Worm (Caenorhabditis elegans): ENCODE measurements around the gene B0250.8.

The B0250.8 gene

DNA sequence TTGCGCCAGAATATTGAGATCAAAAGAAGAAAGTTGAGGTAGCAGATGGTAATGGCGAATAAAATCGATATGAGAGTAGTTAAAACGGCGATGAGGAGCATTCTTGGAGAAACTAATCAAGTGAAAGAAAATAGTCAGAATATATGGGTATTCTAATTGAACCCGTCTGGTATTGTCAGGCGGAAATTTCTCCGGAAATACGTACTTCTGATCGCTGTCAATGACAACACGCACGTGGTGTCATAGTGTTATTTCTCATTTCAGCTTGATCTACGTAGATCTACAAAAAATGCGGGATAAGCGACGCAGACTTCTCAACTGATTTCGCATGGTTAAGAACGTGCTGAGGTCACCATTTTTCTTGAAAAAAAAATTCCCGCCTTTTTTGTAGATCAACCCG, 22.1 kb upstream of the B0250.8 start, which contains the start of gene srbc-79:
Gene srbc-79, minus strand, starts transcription at position 101 of the 400 bp plus-strand sequence.
- TF ChIP-seq tlp-1 (tag; optimal IDR thresholded peaks at IDR 0.05) (no peak), C04F5.9 (tag; optimal IDR thresholded peaks at IDR 0.05) (no peak), elt-2 (tag; optimal IDR thresholded peaks at IDR 0.05) (no peak), unc-86 (tag; optimal IDR thresholded peaks at IDR 0.05) (no peak), xbp-1 (tag; optimal IDR thresholded peaks at IDR 0.05) (no peak), nhr-19 (GFP tag; conservative IDR thresholded peaks at IDR 0.05) (no peak), sox-4 (tag; optimal IDR thresholded peaks at IDR 0.05) (no peak), nhr-85 (tag) (peak; percentile 19), pag-3 (tag; optimal IDR thresholded peaks at IDR 0.05; ENCODE audit: borderline replicate concordance, insufficient read depth) (no peak)

DNA sequence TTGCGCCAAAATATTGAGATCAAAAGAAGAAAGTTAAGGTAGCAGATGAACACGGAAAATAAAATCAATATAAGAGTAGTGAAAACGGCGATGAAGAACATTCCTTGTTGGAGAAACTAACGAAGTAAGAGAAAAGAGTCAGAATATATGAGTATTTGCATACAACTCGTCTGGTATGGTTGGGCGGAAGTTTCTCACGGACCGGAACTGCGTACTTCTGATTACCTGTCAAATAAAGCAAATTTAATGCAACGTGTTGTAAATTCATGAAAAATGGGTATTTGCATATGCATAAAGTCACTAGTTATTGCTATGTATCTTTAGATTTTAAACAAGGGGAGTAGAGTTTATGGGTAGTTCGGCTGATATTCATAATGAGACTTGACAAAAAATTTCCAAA, 18.8 kb upstream of the B0250.8 start, which contains the start of gene srbc-78:
Gene srbc-78, minus strand, starts transcription at position 101 of the 400 bp plus-strand sequence.
- TF ChIP-seq lir-3 (tag; optimal IDR thresholded peaks at IDR 0.05; ENCODE audit: poor library complexity) (no peak), snpc-4 (tag; optimal IDR thresholded peaks at IDR 0.05) (no peak), ets-5 (GFP tag; IDR thresholded peaks at IDR 0.05) (no peak), sup-37 (GFP tag; optimal IDR thresholded peaks at IDR 0.05) (no peak), lin-35 (GFP tag; optimal IDR thresholded peaks at IDR 0.05) (no peak), ceh-90 (tag; optimal IDR thresholded peaks at IDR 0.05) (no peak), rnt-1 (tag; optimal IDR thresholded peaks at IDR 0.05) (no peak), unc-30 (tag; optimal IDR thresholded peaks at IDR 0.05) (no peak), unc-86 (tag; optimal IDR thresholded peaks at IDR 0.05) (no peak), sox-4 (tag; optimal IDR thresholded peaks at IDR 0.05) (no peak), pqm-1 (tag; optimal IDR thresholded peaks at IDR 0.05) (no peak), fos-1 (tag; optimal IDR thresholded peaks at IDR 0.05) (no peak), nhr-12 (tag; optimal IDR thresholded peaks at IDR 0.05) (no peak), tbx-2 (tag; optimal IDR thresholded peaks at IDR 0.05) (no peak), ztf-4 (tag; optimal IDR thresholded peaks at IDR 0.05) (no peak), efl-3 (GFP tag; optimal IDR thresholded peaks at IDR 0.05) (no peak), lsy-2 (tag; optimal IDR thresholded peaks at IDR 0.05) (no peak), nhr-84 (tag; optimal IDR thresholded peaks at IDR 0.05) (no peak), mef-2 (tag; optimal IDR thresholded peaks at IDR 0.05) (no peak), alr-1 (tag; optimal IDR thresholded peaks at IDR 0.05; ENCODE audit: borderline replicate concordance) (no peak)

DNA sequence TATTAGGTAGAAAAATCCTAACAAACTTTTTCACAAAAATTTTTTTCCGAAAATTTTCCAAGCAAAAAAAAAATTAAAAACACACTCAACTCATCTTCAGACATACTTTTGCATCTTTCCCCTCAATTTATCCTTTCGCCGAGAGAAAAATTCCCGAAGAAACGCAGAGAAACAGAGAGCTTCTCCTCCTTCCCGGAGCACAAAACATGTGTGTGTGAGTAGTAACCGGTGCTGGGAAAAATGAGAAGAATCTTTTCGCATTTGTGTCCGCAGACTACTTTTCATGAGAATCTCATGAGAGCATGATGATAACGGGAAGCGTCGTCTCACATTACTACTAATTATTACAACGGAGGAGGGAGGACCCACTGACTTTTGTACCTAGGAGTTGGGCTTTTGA, 16.3 kb upstream of the B0250.8 start:
- TF ChIP-seq mdl-1 (tag; optimal IDR thresholded peaks at IDR 0.05) = peak in 1 of 2 experiments; percentile 21
- peak in 1 of 2 experiments; percentile 14 for TF ChIP-seq efl-1 (optimal IDR thresholded peaks at IDR 0.05)
- peak in 1 of 2 experiments; percentile 27 for TF ChIP-seq efl-1 (GFP tag; optimal IDR thresholded peaks at IDR 0.05 in 1 of 2)
- TF ChIP-seq mep-1 (tag; optimal IDR thresholded peaks at IDR 0.05) = peak; percentile 41
- peak; percentile 46 for TF ChIP-seq snu-23 (GFP tag; optimal IDR thresholded peaks at IDR 0.05)
- TF ChIP-seq swsn-7 (tag; optimal IDR thresholded peaks at IDR 0.05) = peak; percentile 17
- TF ChIP-seq nhr-77 (tag; optimal IDR thresholded peaks at IDR 0.05) = no peak
- peak; percentile 16; the same call in 1 of the 2 replicates for TF ChIP-seq unc-98 (GFP tag; IDR thresholded peaks at IDR 0.05)
- peak; percentile 3 for TF ChIP-seq nhr-20 (tag; optimal IDR thresholded peaks at IDR 0.05)
- no peak for TF ChIP-seq ama-1 (optimal IDR thresholded peaks at IDR 0.05)
- no peak for TF ChIP-seq nhr-85 (tag)
- TF ChIP-seq nhr-11 (tag; optimal IDR thresholded peaks at IDR 0.05) = no peak
- peak; percentile 73 for TF ChIP-seq rnt-1 (tag; optimal IDR thresholded peaks at IDR 0.05)
- peak; percentile 58 for TF ChIP-seq nhr-71 (tag; optimal IDR thresholded peaks at IDR 0.05)
- TF ChIP-seq dsc-1 (tag; optimal IDR thresholded peaks at IDR 0.05) = peak; percentile 85
- TF ChIP-seq lin-14 (GFP tag; optimal IDR thresholded peaks at IDR 0.05) = peak; percentile 67
- peak; percentile 5 for TF ChIP-seq nhr-47 (tag; optimal IDR thresholded peaks at IDR 0.05)
- TF ChIP-seq lsy-2 (tag; optimal IDR thresholded peaks at IDR 0.05) = peak in 1 of 2 experiments; percentile 36
- TF ChIP-seq lin-39 (tag; optimal IDR thresholded peaks at IDR 0.05) = no peak
